Fruit fly (Drosophila melanogaster) whole organism, embryonic: Measurements from ENCODE around the gene fd96Ca.
A peak's percentile ranks its signal among the peaks of the same experiment; 100 is the strongest.

ENCODE experiments used
- Bgb ChIP-seq: fragments of 200-800 bp; sonication (Bioruptor generic); IDR thresholded peaks from 2 replicates; pipeline ENCODE4 v1.3.6; 2022; ENCODE audit warnings: missing biosample characterization, missing genetic modification characterization; ENCODE audit not compliant: partially characterized antibody
- CG10366 ChIP-seq: fragments of 200-800 bp; sonication (Bioruptor generic); IDR thresholded peaks from 2 replicates; pipeline ENCODE4 v1.3.6; 2022; ENCODE audit warnings: missing biosample characterization, missing genetic modification characterization
- CG1603 ChIP-seq: fragments of 200-800 bp; sonication (Bioruptor generic); optimal IDR thresholded peaks from 2 replicates; lab custom pipeline; 2019; ENCODE audit warnings: missing biosample characterization, mild to moderate bottlenecking, missing genetic modification characterization, moderate library complexity
- CG16815 ChIP-seq: fragments of 200-800 bp; sonication (Bioruptor generic); optimal IDR thresholded peaks from 3 replicates; lab custom pipeline; 2017; ENCODE audit warnings: missing biosample characterization, mild to moderate bottlenecking, missing genetic modification characterization
- CG18619 ChIP-seq: fragments of 200-800 bp; sonication (Bioruptor generic); optimal IDR thresholded peaks from 3 replicates; lab custom pipeline; 2017; ENCODE audit warnings: missing biosample characterization, mild to moderate bottlenecking, missing genetic modification characterization
- CG2116 ChIP-seq: fragments of 200-800 bp; sonication (Bioruptor generic); optimal IDR thresholded peaks from 3 replicates; lab custom pipeline; 2018; ENCODE audit warnings: missing biosample characterization, mild to moderate bottlenecking, missing genetic modification characterization
- CG30020 ChIP-seq: fragments of 200-800 bp; optimal IDR thresholded peaks from 2 replicates; lab custom pipeline; 2019; ENCODE audit warnings: missing biosample characterization, mild to moderate bottlenecking, missing genetic modification characterization, moderate library complexity
- CG4282 ChIP-seq: fragments of 200-800 bp; sonication (Bioruptor generic); optimal IDR thresholded peaks from 2 replicates; lab custom pipeline; 2016; ENCODE audit warnings: missing biosample characterization, missing genetic modification characterization
- CG4328 ChIP-seq: fragments of 200-800 bp; sonication (Bioruptor generic); optimal IDR thresholded peaks from 3 replicates; lab custom pipeline; 2017; ENCODE audit warnings: missing biosample characterization, missing genetic modification reagents, missing genetic modification characterization
- CG4404 ChIP-seq: fragments of 200-800 bp; sonication (Bioruptor generic); IDR thresholded peaks from 2 replicates; pipeline ENCODE4 v1.3.6; 2022; ENCODE audit warnings: missing biosample characterization, missing genetic modification characterization
- CG4854 ChIP-seq: fragments of 200-800 bp; sonication (Bioruptor generic); optimal IDR thresholded peaks from 2 replicates; lab custom pipeline; 2016; ENCODE audit warnings: missing biosample characterization, missing genetic modification characterization, inconsistent platforms
- CG6765 ChIP-seq: fragments of 200-800 bp; sonication (Bioruptor generic); optimal IDR thresholded peaks from 3 replicates; lab custom pipeline; 2017; ENCODE audit warnings: missing biosample characterization, mild to moderate bottlenecking, missing genetic modification characterization
- CTCF ChIP-seq: fragments of 200-800 bp; sonication (Bioruptor generic); optimal IDR thresholded peaks from 2 replicates; lab custom pipeline; 2017; ENCODE audit warnings: missing biosample characterization, mild to moderate bottlenecking, missing genetic modification characterization, moderate library complexity
- D19A ChIP-seq: fragments of 200-800 bp; optimal IDR thresholded peaks from 3 replicates; lab custom pipeline; 2019; ENCODE audit warnings: missing biosample characterization, mild to moderate bottlenecking, missing genetic modification characterization, moderate library complexity
- Dfd ChIP-seq, 2 experiments: fragments of >200 bp; optimal IDR thresholded peaks; 2 replicates each; lab custom pipeline; 2017; ENCODE audit warnings: missing biosample characterization in 2 of 2, missing genetic modification characterization in 2 of 2
- Dip2 ChIP-seq: fragments of 200-800 bp; sonication (Bioruptor generic); IDR thresholded peaks from 2 replicates; pipeline ENCODE4 v1.3.6; 2022; ENCODE audit warnings: missing biosample characterization, missing genetic modification characterization
- Hmr ChIP-seq: fragments of 200-800 bp; sonication (Bioruptor generic); optimal IDR thresholded peaks from 3 replicates; lab custom pipeline; 2017; ENCODE audit warnings: mild to moderate bottlenecking, missing biosample characterization, missing genetic modification reagents, missing genetic modification characterization
- Hr51 ChIP-seq, 2 experiments: fragments of 200-800 bp; sonication (Bioruptor generic); optimal IDR thresholded peaks; 2 replicates in 1 of 2; 3 replicates in 1 of 2; lab custom pipeline; 2016 to 2018; ENCODE audit warnings: missing biosample characterization in 2 of 2, missing genetic modification characterization in 2 of 2, mild to moderate bottlenecking in 1 of 2, moderate library complexity in 1 of 2
- MBD-R2 ChIP-seq: fragments of 200-800 bp; sonication (Bioruptor generic); IDR thresholded peaks from 2 replicates; pipeline ENCODE4 v1.3.6; 2022; ENCODE audit warnings: missing biosample characterization, missing genetic modification characterization
- MTF-1 ChIP-seq: fragments of 200-800 bp; sonication (Bioruptor generic); optimal IDR thresholded peaks from 2 replicates; lab custom pipeline; 2018; ENCODE audit warnings: missing biosample characterization, mild to moderate bottlenecking, missing genetic modification characterization, borderline replicate concordance
- Nf-YA ChIP-seq: fragments of 200-800 bp; sonication (Bioruptor generic); IDR thresholded peaks from 2 replicates; pipeline ENCODE4 v1.3.6; 2022; ENCODE audit warnings: missing biosample characterization, missing genetic modification characterization
- NfI ChIP-seq: fragments of 200-800 bp; sonication (Bioruptor generic); optimal IDR thresholded peaks from 3 replicates; lab custom pipeline; 2018; ENCODE audit warnings: missing biosample characterization, mild to moderate bottlenecking, missing genetic modification characterization, moderate library complexity
- Ptx1 ChIP-seq: fragments of 200-800 bp; sonication (Bioruptor generic); IDR thresholded peaks from 2 replicates; pipeline ENCODE4 v1.3.6; 2022; ENCODE audit warnings: missing biosample characterization, missing genetic modification characterization
- Rx ChIP-seq: fragments of 200-800 bp; sonication (Bioruptor generic); IDR thresholded peaks from 2 replicates; pipeline ENCODE4 v1.3.6; 2022; ENCODE audit warnings: missing biosample characterization, missing genetic modification characterization
- Side ChIP-seq: fragments of 200-800 bp; sonication (Bioruptor generic); optimal IDR thresholded peaks from 2 replicates; lab custom pipeline; 2016; ENCODE audit warnings: missing biosample characterization, missing genetic modification characterization
- Sin3A ChIP-seq: fragments of >200 bp; optimal IDR thresholded peaks from 2 replicates; lab custom pipeline; 2018
- Sox100B ChIP-seq: fragments of 200-800 bp; sonication (Bioruptor generic); optimal IDR thresholded peaks from 3 replicates; lab custom pipeline; 2018; ENCODE audit warnings: missing biosample characterization, mild to moderate bottlenecking, missing genetic modification characterization
- Sry-β ChIP-seq: fragments of 200-800 bp; sonication (Bioruptor generic); optimal IDR thresholded peaks from 2 replicates; lab custom pipeline; 2018; ENCODE audit warnings: missing biosample characterization, mild to moderate bottlenecking, missing genetic modification characterization, moderate library complexity
- al ChIP-seq: fragments of 200-800 bp; sonication (Bioruptor generic); IDR thresholded peaks from 2 replicates; pipeline ENCODE4 v1.3.6; 2022; ENCODE audit warnings: missing biosample characterization, missing genetic modification characterization
- amos ChIP-seq: fragments of 200-800 bp; sonication (Bioruptor generic); IDR thresholded peaks from 2 replicates; pipeline ENCODE4 v1.3.6; 2022; ENCODE audit warnings: missing biosample characterization, missing genetic modification characterization; ENCODE audit not compliant: partially characterized antibody
- ato ChIP-seq: fragments of 200-800 bp; sonication (Bioruptor generic); IDR thresholded peaks from 2 replicates; pipeline ENCODE4 v1.3.6; 2022; ENCODE audit warnings: missing biosample characterization, missing genetic modification characterization; ENCODE audit not compliant: partially characterized antibody
- bab2 ChIP-seq: fragments of 200-800 bp; sonication (Bioruptor generic); optimal IDR thresholded peaks from 2 replicates; lab custom pipeline; 2016; ENCODE audit warnings: missing biosample characterization, missing genetic modification characterization
- bigmax ChIP-seq: fragments of 200-800 bp; sonication (Bioruptor generic); optimal IDR thresholded peaks from 2 replicates; lab custom pipeline; 2018; ENCODE audit warnings: missing biosample characterization, mild to moderate bottlenecking, missing genetic modification characterization
- caup ChIP-seq: fragments of 200-800 bp; sonication (Bioruptor generic); optimal IDR thresholded peaks from 3 replicates; lab custom pipeline; 2017; ENCODE audit warnings: missing biosample characterization, mild to moderate bottlenecking, missing genetic modification characterization, moderate library complexity; ENCODE audit not compliant: severe bottlenecking
- chif ChIP-seq, 2 experiments: fragments of 200-800 bp; sonication (Bioruptor generic); optimal IDR thresholded peaks; 3 replicates each; lab custom pipeline; 2016; ENCODE audit warnings: missing biosample characterization in 2 of 2, missing genetic modification characterization in 2 of 2
- chn ChIP-seq: fragments of 200-800 bp; sonication (Bioruptor generic); optimal IDR thresholded peaks from 2 replicates; lab custom pipeline; 2016; ENCODE audit warnings: missing biosample characterization, missing genetic modification characterization
- crp ChIP-seq, 2 experiments: fragments of 200-800 bp; sonication (Bioruptor generic); optimal IDR thresholded peaks; 2 replicates in 1 of 2; 3 replicates in 1 of 2; lab custom pipeline; 2017; ENCODE audit warnings: missing biosample characterization in 2 of 2, missing genetic modification characterization in 2 of 2, mild to moderate bottlenecking in 1 of 2, moderate library complexity in 1 of 2
- da ChIP-seq: fragments of 200-800 bp; sonication (Bioruptor generic); optimal IDR thresholded peaks from 2 replicates; lab custom pipeline; 2016; ENCODE audit warnings: missing biosample characterization, missing genetic modification characterization
- danr ChIP-seq: fragments of 200-800 bp; sonication (Bioruptor generic); IDR thresholded peaks from 2 replicates; pipeline ENCODE4 v1.3.6; 2022; ENCODE audit warnings: missing biosample characterization, missing genetic modification characterization
- eve ChIP-seq, 2 experiments: fragments of >200 bp; optimal IDR thresholded peaks; 2 replicates each; lab custom pipeline; 2017; ENCODE audit warnings: missing biosample characterization in 2 of 2, missing genetic modification characterization in 2 of 2
- fd102C ChIP-seq: fragments of 200-800 bp; sonication (Bioruptor generic); optimal IDR thresholded peaks from 2 replicates; lab custom pipeline; 2018; ENCODE audit warnings: missing biosample characterization, mild to moderate bottlenecking, missing genetic modification characterization, moderate library complexity
- hkb ChIP-seq, 2 experiments: fragments of 200-800 bp in 1 of 2; fragments of >200 bp in 1 of 2; sonication (Bioruptor generic) in 1 of 2; IDR thresholded peaks in 1 of 2; optimal IDR thresholded peaks in 1 of 2; 2 replicates each; pipeline versions ENCODE4 v1.3.6 to Lab custom; 2017 to 2022; ENCODE audit warnings: missing biosample characterization in 1 of 2, missing genetic modification characterization in 1 of 2
- nerfin-2 ChIP-seq: fragments of 200-800 bp; sonication (Bioruptor generic); IDR thresholded peaks from 2 replicates; pipeline ENCODE4 v1.3.6; 2022; ENCODE audit warnings: missing biosample characterization, missing genetic modification characterization; ENCODE audit not compliant: partially characterized antibody
- pan ChIP-seq, 4 experiments: fragments of >200 bp in 3 of 4; fragments of 200-800 bp in 1 of 4; sonication (Bioruptor generic) in 1 of 4; optimal IDR thresholded peaks in 3 of 4; IDR thresholded peaks in 1 of 4; 2 replicates each; pipeline versions ENCODE4 v1.3.6 to Lab custom; 2017 to 2022; ENCODE audit warnings: missing biosample characterization in 2 of 4, missing genetic modification characterization in 2 of 4, mixed read lengths in 1 of 4
- pros ChIP-seq: fragments of 200-800 bp; sonication (Bioruptor generic); optimal IDR thresholded peaks from 3 replicates; lab custom pipeline; 2019; ENCODE audit warnings: missing biosample characterization, mild to moderate bottlenecking, missing genetic modification characterization, moderate library complexity
- tll ChIP-seq, 2 experiments: fragments of 200-800 bp in 1 of 2; fragments of >200 bp in 1 of 2; sonication (Bioruptor generic) in 1 of 2; optimal IDR thresholded peaks; 2 replicates each; lab custom pipeline; 2017 to 2019; ENCODE audit warnings: missing biosample characterization in 2 of 2, missing genetic modification characterization in 2 of 2, mild to moderate bottlenecking in 1 of 2, moderate library complexity in 1 of 2
- unc-4 ChIP-seq: fragments of 200-800 bp; sonication (Bioruptor generic); IDR thresholded peaks from 2 replicates; pipeline ENCODE4 v1.3.6; 2022; ENCODE audit warnings: missing biosample characterization, missing genetic modification characterization; ENCODE audit not compliant: partially characterized antibody
- unpg ChIP-seq: fragments of 200-800 bp; sonication (Bioruptor generic); optimal IDR thresholded peaks from 3 replicates; lab custom pipeline; 2018; ENCODE audit warnings: missing biosample characterization, mild to moderate bottlenecking, missing genetic modification characterization, moderate library complexity
- zen2 ChIP-seq: fragments of 200-800 bp; sonication (Bioruptor generic); IDR thresholded peaks from 3 replicates; pipeline ENCODE4 v1.3.6; 2022; ENCODE audit warnings: missing biosample characterization, missing genetic modification characterization; ENCODE audit not compliant: partially characterized antibody

fd96Ca gene

dm6 chr3R:25069569-25069968 lies 12.9 kb upstream of the fd96Ca start, which contains the start of the genes Stt3B and CG11839 (continued):
- TF ChIP-seq CG16815 (GFP tag; lab: Kevin White, UChicago) (no peak), da (GFP tag; lab: Kevin White, UChicago) (peak; percentile 18), tll (GFP tag; optimal IDR thresholded peaks at IDR 0.05; lab: Kevin White, UChicago) (peak in 1 of 2 experiments; percentile 35), nerfin-2 (peak; percentile 70; the same call in 1 of the 2 replicates), CG6765 (GFP tag; lab: Kevin White, UChicago) (peak; percentile 4), eve (GFP tag; optimal IDR thresholded peaks at IDR 0.05; lab: Kevin White, UChicago) (no peak), bigmax (no peak), NfI (GFP tag; lab: Kevin White, UChicago) (no peak), chif (GFP tag; optimal IDR thresholded peaks at IDR 0.05; lab: Kevin White, UChicago) (peak; percentile 55 to 82), Sry-β (GFP tag; lab: Kevin White, UChicago) (peak; percentile 31), hkb (optimal IDR thresholded peaks at IDR 0.05; lab: Kevin White, UChicago) (no peak), hkb (GFP tag; IDR thresholded peaks at IDR 0.05; lab: Robert Waterston, UW) (peak; percentile 67), D19A (no peak), Hmr (no peak), CG4854 (peak; percentile 59), Nf-YA (GFP tag; lab: Robert Waterston, UW) (peak; percentile 66), Ptx1 (GFP tag; lab: Robert Waterston, UW) (no peak; the same call in 1 of the 2 replicates), Hr51 (GFP tag; optimal IDR thresholded peaks at IDR 0.05; lab: Kevin White, UChicago) (peak in 1 of 2 experiments; percentile 81), Sox100B (peak; percentile 49), CG30020 (tag; lab: Kevin White, UChicago) (peak; percentile 91), zen2 (GFP tag; lab: Robert Waterston, UW) (no peak; the same call in 2 of the 3 replicates), unc-4 (GFP tag; lab: Robert Waterston, UW) (peak; percentile 97), MBD-R2 (GFP tag; lab: Robert Waterston, UW) (peak; percentile 96), Bgb (GFP tag; lab: Robert Waterston, UW) (peak; percentile 91), caup (GFP tag; lab: Kevin White, UChicago) (no peak), Sin3A (peak; percentile 93), unpg (no peak), crp (GFP tag; optimal IDR thresholded peaks at IDR 0.05; lab: Kevin White, UChicago) (peak in 1 of 2 experiments; percentile 43), Dip2 (GFP tag; lab: Robert Waterston, UW) (no peak), pros (no peak), MTF-1 (no peak), CG2116 (GFP tag; lab: Kevin White, UChicago) (peak; percentile 85), Dfd (GFP tag; optimal IDR thresholded peaks at IDR 0.05; lab: Kevin White, UChicago) (no peak), danr (GFP tag; lab: Robert Waterston, UW) (no peak), CG4328 (GFP tag; lab: Kevin White, UChicago) (peak; percentile 41), CG4282 (GFP tag; lab: Kevin White, UChicago) (peak; percentile 67), ato (GFP tag; lab: Robert Waterston, UW) (peak; percentile 69), chn (peak; percentile 75), bab2 (GFP tag; lab: Kevin White, UChicago) (peak; percentile 72), amos (GFP tag; lab: Robert Waterston, UW) (peak; percentile 90), Side (GFP tag; lab: Kevin White, UChicago) (peak; percentile 72), CG10366 (GFP tag; lab: Robert Waterston, UW) (no peak), CG4404 (GFP tag; lab: Robert Waterston, UW) (no peak; the same call in none of the 2 replicates), Rx (GFP tag; lab: Robert Waterston, UW) (no peak), al (GFP tag; lab: Robert Waterston, UW) (peak; percentile 73), CG18619 (GFP tag; lab: Kevin White, UChicago) (no peak), CTCF (GFP tag; lab: Kevin White, UChicago) (no peak), CG1603 (tag; lab: Kevin White, UChicago) (peak; percentile 93), pan (optimal IDR thresholded peaks at IDR 0.05; lab: Kevin White, UChicago) (no peak), pan (GFP tag; optimal IDR thresholded peaks at IDR 0.05 in 1 of 2, IDR thresholded peaks at IDR 0.05 in 1 of 2) (peak in 1 of 2 experiments; percentile 50), fd102C (no peak)
